Worm (Caenorhabditis elegans) whole organism, L4/young adult: ENCODE measurements around the gene srh-38.

Experiments used
- W03F9.2 ChIP-seq: fragments of 150-350 bp; optimal IDR thresholded peaks from 2 replicates; lab custom pipeline; 2014; ENCODE audit warnings: missing biosample characterization, missing genetic modification characterization
- him-1 ChIP-seq: sonication (generic microtip); optimal IDR thresholded peaks from 2 replicates; lab custom pipeline; 2016; ENCODE audit warnings: missing genotype, missing genetic modification reagents, missing genetic modification characterization, missing compliant biosample characterization

DNA sequence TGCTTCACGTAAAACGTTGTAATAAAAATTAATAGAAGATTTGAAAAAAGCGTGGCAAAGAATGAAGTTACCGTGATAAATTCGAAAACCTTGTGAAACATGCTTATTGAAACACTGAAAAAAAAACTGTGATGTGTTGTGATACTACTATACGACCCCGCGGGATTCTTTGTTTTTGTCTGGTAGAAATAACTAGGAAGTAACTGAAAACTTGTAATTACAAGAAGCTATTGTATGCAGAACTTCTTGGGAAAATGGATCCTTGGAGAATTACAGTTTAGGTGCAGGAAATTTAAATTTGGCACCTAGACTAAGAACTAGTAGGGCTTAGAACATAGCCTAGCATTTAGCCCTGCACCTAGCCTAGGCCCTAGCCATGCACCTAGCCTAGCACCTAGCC, 42.7 kb downstream of the srh-38 start, which contains the start of gene str-39:
- TF ChIP-seq W03F9.2 (tag; lab: Kevin White, UChicago) = no peak
- no peak for TF ChIP-seq him-1 (tag; lab: Kevin White, UChicago)
